Worm (Caenorhabditis elegans) whole organism, L4/young adult: ENCODE results near the gene W04G3.11.

Experiments used
- dao-5 ChIP-seq: sonication (generic microtip); optimal IDR thresholded peaks from 2 replicates; lab custom pipeline; 2016; ENCODE audit warnings: missing genotype, missing genetic modification characterization, moderate library complexity, missing compliant biosample characterization
- him-1 ChIP-seq: sonication (generic microtip); optimal IDR thresholded peaks from 2 replicates; lab custom pipeline; 2016; ENCODE audit warnings: missing genotype, missing genetic modification reagents, missing genetic modification characterization, missing compliant biosample characterization

ce11 chrX:11059744-11060143, 29.3 kb upstream of the W04G3.11 start, which contains the start of gene lpr-6:
- TF ChIP-seq dao-5 (no peak), him-1 (tag; lab: Kevin White, UChicago) (no peak)
